Fruit fly (Drosophila melanogaster) whole organism, wandering third instar larva: ENCODE data around the gene PIG-C.

Experiments used
- Abd-B ChIP-seq: fragments of >200 bp; optimal IDR thresholded peaks from 2 replicates; lab custom pipeline; 2017; ENCODE audit warnings: missing biosample characterization, missing genetic modification characterization
- CG32264 ChIP-seq: fragments of 200-800 bp; sonication (Bioruptor generic); optimal IDR thresholded peaks from 2 replicates; lab custom pipeline; 2016; ENCODE audit warnings: missing biosample characterization, missing genetic modification characterization
- CrebA ChIP-seq: fragments of 200-800 bp; sonication (Bioruptor generic); optimal IDR thresholded peaks from 2 replicates; lab custom pipeline; 2016; ENCODE audit warnings: missing biosample characterization, mild to moderate bottlenecking, missing genetic modification characterization, borderline replicate concordance
- Dif ChIP-seq: fragments of 200-275, 200-300 bp; sonication (Bioruptor generic); optimal IDR thresholded peaks from 2 replicates; lab custom pipeline; 2018; ENCODE audit warnings: missing biosample characterization, missing genetic modification characterization; ENCODE audit not compliant: partially characterized antibody
- GATAd ChIP-seq: sonication (Bioruptor generic); optimal IDR thresholded peaks from 2 replicates; lab custom pipeline; 2016; ENCODE audit warnings: missing biosample characterization, missing genetic modification characterization
- Hnf4 ChIP-seq: fragments of 200-800 bp; sonication (Bioruptor generic); optimal IDR thresholded peaks from 2 replicates; lab custom pipeline; 2016; ENCODE audit warnings: missing biosample characterization, mild to moderate bottlenecking, missing genetic modification characterization
- Hr78 ChIP-seq: fragments of >200 bp; optimal IDR thresholded peaks from 2 replicates; lab custom pipeline; 2017; ENCODE audit warnings: missing biosample characterization, missing genetic modification characterization
- Jra ChIP-seq: sonication (Bioruptor generic); optimal IDR thresholded peaks from 2 replicates; lab custom pipeline; 2016; ENCODE audit warnings: missing biosample characterization, missing genetic modification characterization
- Mio ChIP-seq: sonication (Bioruptor generic); optimal IDR thresholded peaks from 2 replicates; lab custom pipeline; 2016; ENCODE audit warnings: missing biosample characterization, missing genetic modification characterization
- Myc ChIP-seq: fragments of >200 bp; optimal IDR thresholded peaks from 2 replicates; lab custom pipeline; 2017
- N ChIP-seq: fragments of >200 bp; optimal IDR thresholded peaks from 2 replicates; lab custom pipeline; 2018; ENCODE audit warnings: missing biosample characterization, missing external identifiers, missing genetic modification characterization
- OdsH ChIP-seq: fragments of 200-800 bp; sonication (Bioruptor generic); optimal IDR thresholded peaks from 2 replicates; lab custom pipeline; 2016; ENCODE audit warnings: missing biosample characterization, mild to moderate bottlenecking, missing genetic modification characterization
- Rel ChIP-seq, 2 experiments: fragments of 200-800 bp; sonication (Bioruptor generic) in 1 of 2; optimal IDR thresholded peaks; 2 replicates in 1 of 2; 3 replicates in 1 of 2; lab custom pipeline; 2016 to 2019; ENCODE audit warnings: mild to moderate bottlenecking in 2 of 2, missing biosample characterization in 2 of 2, missing genetic modification characterization in 2 of 2, moderate library complexity in 1 of 2
- Sp1 ChIP-seq: fragments of 200-800 bp; sonication (Bioruptor generic); optimal IDR thresholded peaks from 3 replicates; lab custom pipeline; 2019; ENCODE audit warnings: missing biosample characterization, mild to moderate bottlenecking, missing genetic modification characterization, moderate library complexity
- br ChIP-seq: fragments of 200-800 bp; sonication (Bioruptor generic); optimal IDR thresholded peaks from 2 replicates; lab custom pipeline; 2016; ENCODE audit warnings: missing biosample characterization, missing genetic modification characterization
- brk ChIP-seq: fragments of 200-800 bp; sonication (Bioruptor generic); optimal IDR thresholded peaks from 2 replicates; lab custom pipeline; 2016; ENCODE audit warnings: missing biosample characterization, mild to moderate bottlenecking, missing genetic modification characterization
- dmrt93B ChIP-seq: fragments of 200-800 bp; sonication (Bioruptor generic); optimal IDR thresholded peaks from 2 replicates; lab custom pipeline; 2018; ENCODE audit warnings: missing biosample characterization, mild to moderate bottlenecking, missing genetic modification characterization
- dsf ChIP-seq: sonication (Bioruptor generic); optimal IDR thresholded peaks from 2 replicates; lab custom pipeline; 2016; ENCODE audit warnings: missing biosample characterization, missing genetic modification characterization, borderline replicate concordance
- foxo ChIP-seq, 2 experiments: fragments of 200-800 bp; sonication (Bioruptor generic); optimal IDR thresholded peaks; 2 replicates in 1 of 2; 3 replicates in 1 of 2; lab custom pipeline; 2016 to 2017; ENCODE audit warnings: missing biosample characterization in 2 of 2, missing genetic modification characterization in 2 of 2
- h ChIP-seq: fragments of 200-800 bp; sonication (Bioruptor generic); optimal IDR thresholded peaks from 3 replicates; lab custom pipeline; 2016; ENCODE audit warnings: missing biosample characterization, mild to moderate bottlenecking, missing genetic modification characterization
- jim ChIP-seq: fragments of 175-275, 200-325 bp; sonication (Bioruptor generic); optimal IDR thresholded peaks from 2 replicates; lab custom pipeline; 2016; ENCODE audit warnings: missing biosample characterization, mild to moderate bottlenecking, missing genetic modification characterization
- pan ChIP-seq: fragments of >200 bp; optimal IDR thresholded peaks from 2 replicates; lab custom pipeline; 2017
- psq ChIP-seq: fragments of 200-800 bp; sonication (Bioruptor generic); optimal IDR thresholded peaks from 3 replicates; lab custom pipeline; 2017; ENCODE audit warnings: missing biosample characterization, mild to moderate bottlenecking, missing genetic modification characterization, moderate library complexity
- rgr ChIP-seq: fragments of 200-800 bp; sonication (Bioruptor generic); optimal IDR thresholded peaks from 3 replicates; lab custom pipeline; 2016; ENCODE audit warnings: missing biosample characterization, mild to moderate bottlenecking, missing genetic modification characterization
- sage ChIP-seq: fragments of 200-800 bp; sonication (Bioruptor generic); optimal IDR thresholded peaks from 2 replicates; lab custom pipeline; 2016; ENCODE audit warnings: missing biosample characterization, mild to moderate bottlenecking, missing genetic modification characterization
- sv ChIP-seq: fragments of 200-800 bp; sonication (Bioruptor generic); optimal IDR thresholded peaks from 3 replicates; lab custom pipeline; 2016; ENCODE audit warnings: missing biosample characterization, missing genetic modification characterization
- usp ChIP-seq: fragments of >200 bp; optimal IDR thresholded peaks from 2 replicates; lab custom pipeline; 2017; ENCODE audit warnings: missing biosample characterization, missing genetic modification characterization
- woc ChIP-seq: sonication (Bioruptor generic); optimal IDR thresholded peaks from 2 replicates; lab custom pipeline; 2016; ENCODE audit warnings: missing biosample characterization, mild to moderate bottlenecking, missing genetic modification characterization

Gene PIG-C

DNA sequence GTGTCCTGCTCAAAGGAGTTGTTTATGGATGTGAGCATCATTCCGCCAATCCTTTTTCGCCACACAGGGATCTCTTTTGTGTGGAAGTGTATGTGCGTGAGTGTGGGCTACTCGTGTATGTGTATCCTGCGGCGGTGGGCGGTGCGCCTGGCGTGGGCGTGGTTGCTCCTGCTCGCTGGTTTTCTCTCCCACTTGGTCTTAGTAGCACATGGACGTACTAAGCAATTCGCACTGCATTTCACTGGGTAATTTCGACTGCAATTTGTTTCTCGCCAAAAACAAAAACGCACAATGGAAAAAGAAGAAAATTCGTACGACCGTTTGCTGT, 6.5 kb upstream of the PIG-C start:
- TF ChIP-seq GATAd, result no peak
- no peak for TF ChIP-seq Jra (GFP tag; lab: Kevin White, UChicago)
- TF ChIP-seq h (GFP tag; lab: Kevin White, UChicago), result no peak
- TF ChIP-seq Abd-B, result no peak
- no peak for TF ChIP-seq Myc (lab: Kevin White, UChicago)
- no peak for TF ChIP-seq brk (GFP tag; lab: Kevin White, UChicago)
- no peak for TF ChIP-seq dmrt93B (GFP tag; lab: Kevin White, UChicago)
- no peak for TF ChIP-seq Mio (GFP tag; lab: Kevin White, UChicago)
- TF ChIP-seq pan (lab: Kevin White, UChicago), result no peak
- no peak for TF ChIP-seq jim (GFP tag; lab: Kevin White, UChicago)
- TF ChIP-seq Hnf4, result no peak
- no peak for TF ChIP-seq Dif (GFP tag; lab: Kevin White, UChicago)
- no peak for TF ChIP-seq N (GFP tag; lab: Kevin White, UChicago)

DNA sequence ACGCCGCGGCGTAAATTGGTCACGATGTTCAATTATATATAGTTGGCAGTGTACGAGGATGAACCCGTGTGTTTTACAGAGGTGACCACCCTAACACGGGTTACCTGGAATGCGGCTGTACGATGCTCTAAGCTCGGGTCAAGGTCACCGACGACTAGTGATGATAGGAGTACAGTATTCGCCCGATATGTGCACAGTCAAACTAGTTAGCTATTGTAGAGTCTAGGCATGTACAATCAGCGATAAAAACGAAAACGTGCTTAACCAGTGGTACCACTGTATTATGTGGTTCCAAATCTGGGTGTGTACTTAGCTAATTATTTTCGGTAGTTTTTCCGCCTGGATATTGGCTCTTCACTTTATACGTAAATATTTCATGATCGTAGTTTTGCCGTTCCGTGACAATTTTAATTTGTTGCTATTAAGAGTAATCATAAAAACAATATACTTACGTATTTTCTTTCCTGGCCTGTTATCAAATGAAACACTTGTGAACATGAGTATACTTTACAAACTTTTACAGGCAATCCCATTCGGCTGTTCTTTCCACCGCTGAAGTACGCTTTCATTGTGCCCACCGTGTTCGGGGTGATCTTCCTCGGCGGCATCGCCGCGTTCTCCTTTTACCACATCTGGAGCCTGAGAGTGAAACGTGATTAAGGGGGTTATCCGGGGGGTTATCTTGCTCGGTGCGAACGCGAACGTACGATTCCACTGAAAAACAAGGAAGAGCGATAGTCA, 1.1 kb upstream of the PIG-C start:
- TF ChIP-seq rgr (GFP tag; lab: Kevin White, UChicago), result peak; percentile 29
- TF ChIP-seq Abd-B, result no peak
- no peak for TF ChIP-seq Rel (GFP tag; optimal IDR thresholded peaks at IDR 0.05; lab: Kevin White, UChicago)
- peak; percentile 87 for TF ChIP-seq Rel (tag; optimal IDR thresholded peaks at IDR 0.05; lab: Kevin White, UChicago)
- peak; percentile 28 for TF ChIP-seq br (GFP tag; lab: Kevin White, UChicago)
- TF ChIP-seq foxo (GFP tag; optimal IDR thresholded peaks at IDR 0.05; lab: Kevin White, UChicago), result peak in 1 of 2 experiments; percentile 5
- TF ChIP-seq Hr78 (GFP tag; lab: Kevin White, UChicago), result no peak
- TF ChIP-seq Jra (GFP tag; lab: Kevin White, UChicago), result peak; percentile 1
- peak; percentile 1 for TF ChIP-seq Sp1

DNA sequence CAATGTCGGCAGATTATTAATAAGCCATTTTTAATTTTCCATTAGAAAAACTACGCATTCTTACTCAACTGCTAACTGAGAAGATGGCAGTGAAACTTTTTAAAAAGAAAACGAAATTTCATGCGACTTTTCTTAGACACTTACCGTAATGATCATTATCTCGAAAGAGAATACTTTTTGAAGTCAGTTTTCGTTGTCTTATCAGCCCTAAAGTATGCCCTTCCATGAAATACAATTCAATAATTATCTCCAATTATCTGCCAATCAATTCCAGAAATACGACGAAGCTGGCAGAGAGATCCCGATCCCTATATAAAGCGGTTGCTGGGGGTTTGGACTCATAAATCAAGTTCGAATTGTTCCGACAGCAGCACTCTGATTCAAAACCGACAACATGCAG, 2.6 kb downstream of the PIG-C start, which contains the start of gene Drsl5:
Gene Drsl5 (plus strand): TSS at position 341 of the 400 bp plus-strand sequence.
- no peak for TF ChIP-seq Mio (GFP tag; lab: Kevin White, UChicago)
- peak; percentile 24 for TF ChIP-seq Myc (lab: Kevin White, UChicago)

DNA sequence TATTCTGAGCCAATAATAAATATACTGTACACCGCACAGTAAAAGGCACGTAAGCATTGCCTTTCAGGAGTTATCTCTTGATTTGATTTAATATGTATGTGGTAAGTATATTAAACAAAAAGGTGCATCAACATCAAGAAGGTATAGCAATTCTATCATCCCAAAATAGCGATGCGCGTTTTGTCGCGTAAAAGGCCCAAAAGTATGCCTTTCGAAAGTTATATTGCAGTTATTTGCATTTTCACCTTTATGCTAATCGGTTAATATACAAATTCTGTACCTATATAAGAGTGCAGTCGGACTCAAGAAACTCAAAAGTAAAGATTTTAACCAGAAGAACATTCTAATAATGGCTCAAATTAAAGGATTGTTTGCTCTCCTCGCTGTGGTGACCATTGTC, 3.7 kb downstream of the PIG-C start, which contains the start of gene Drsl4:
Gene Drsl4 (plus strand): TSS at position 333 of the 400 bp plus-strand sequence.
- TF ChIP-seq jim (GFP tag; lab: Kevin White, UChicago) (no peak), CG32264 (GFP tag; lab: Kevin White, UChicago) (no peak), CrebA (no peak), brk (GFP tag; lab: Kevin White, UChicago) (no peak), Hnf4 (peak; percentile 9), usp (GFP tag; lab: Kevin White, UChicago) (no peak), Myc (lab: Kevin White, UChicago) (peak; percentile 68), Jra (GFP tag; lab: Kevin White, UChicago) (no peak), psq (GFP tag; lab: Kevin White, UChicago) (no peak), sage (GFP tag; lab: Kevin White, UChicago) (no peak), woc (GFP tag; lab: Kevin White, UChicago) (no peak), foxo (GFP tag; optimal IDR thresholded peaks at IDR 0.05; lab: Kevin White, UChicago) (no peak), Sp1 (no peak), br (GFP tag; lab: Kevin White, UChicago) (no peak)

- TF ChIP-seq dsf (GFP tag; lab: Kevin White, UChicago), result no peak
- no peak for TF ChIP-seq Hr78 (GFP tag; lab: Kevin White, UChicago)
- TF ChIP-seq psq (GFP tag; lab: Kevin White, UChicago), result no peak
- TF ChIP-seq woc (GFP tag; lab: Kevin White, UChicago), result no peak
- no peak for TF ChIP-seq Mio (GFP tag; lab: Kevin White, UChicago)
- TF ChIP-seq CrebA, result no peak
- no peak for TF ChIP-seq Sp1
- no peak for TF ChIP-seq jim (GFP tag; lab: Kevin White, UChicago)
- TF ChIP-seq rgr (GFP tag; lab: Kevin White, UChicago), result no peak
- no peak for TF ChIP-seq Jra (GFP tag; lab: Kevin White, UChicago)
- no peak for TF ChIP-seq pan (lab: Kevin White, UChicago)
- no peak for TF ChIP-seq br (GFP tag; lab: Kevin White, UChicago)
- TF ChIP-seq usp (GFP tag; lab: Kevin White, UChicago), result no peak
- TF ChIP-seq sv (GFP tag; lab: Kevin White, UChicago), result no peak
- TF ChIP-seq GATAd, result no peak
- no peak for TF ChIP-seq Myc (lab: Kevin White, UChicago)
- TF ChIP-seq Abd-B, result no peak
- TF ChIP-seq Rel (GFP tag; optimal IDR thresholded peaks at IDR 0.05; lab: Kevin White, UChicago), result no peak
- no peak for TF ChIP-seq Rel (tag; optimal IDR thresholded peaks at IDR 0.05; lab: Kevin White, UChicago)
- no peak for TF ChIP-seq OdsH (GFP tag; lab: Kevin White, UChicago)
- TF ChIP-seq, all 38 proteins: peak for 0
Observed at dm6 chr3L:3314696-3315095, 4.3 kb downstream of the PIG-C start, which contains the start of gene Drsl3. TSS of gene Drsl3 (plus strand) at chr3L:3314996.
